Fruit fly (Drosophila melanogaster): ENCODE measurements around the gene sgl.
A peak's percentile ranks its signal among the peaks of the same experiment; 100 is the strongest.

dm6 chr3L:6978030-6978683 lies 13.6 kb upstream of the sgl start:
- no peak for TF ChIP-seq Ets98B (GFP tag; IDR thresholded peaks at IDR 0.05)
- TF ChIP-seq EcR (GFP tag; optimal IDR thresholded peaks at IDR 0.05), result no peak
- TF ChIP-seq CG4496 (GFP tag; IDR thresholded peaks at IDR 0.05), result peak; percentile 49; the same call in 2 of the 3 replicates
- no peak for TF ChIP-seq CG13204 (GFP tag; optimal IDR thresholded peaks at IDR 0.05)
- no peak for TF ChIP-seq CG34367 (tag; optimal IDR thresholded peaks at IDR 0.05)
- peak; percentile 54 for TF ChIP-seq CG8301 (tag; optimal IDR thresholded peaks at IDR 0.05)
- peak; percentile 50 for TF ChIP-seq CG14655 (GFP tag; optimal IDR thresholded peaks at IDR 0.05)
- no peak for TF ChIP-seq Pif1B (GFP tag; optimal IDR thresholded peaks at IDR 0.05)
- TF ChIP-seq CG9948 (tag; optimal IDR thresholded peaks at IDR 0.05), result no peak
- no peak for TF ChIP-seq D1 (tag; optimal IDR thresholded peaks at IDR 0.05)
- TF ChIP-seq CG17806 (tag; optimal IDR thresholded peaks at IDR 0.05), result no peak
- no peak for TF ChIP-seq CG10348 (GFP tag; IDR thresholded peaks at IDR 0.05)
- peak; percentile 8 for TF ChIP-seq CG15710 (tag; optimal IDR thresholded peaks at IDR 0.05)

All from whole organism, pupa.